Worm (Caenorhabditis elegans) whole organism, L1 larva: ENCODE data around the gene popl-5.

ENCODE experiments used
- C16A3.4 ChIP-seq: fragments of 150-350 bp; optimal IDR thresholded peaks from 2 replicates; lab custom pipeline; 2014; ENCODE audit warnings: missing biosample characterization, missing genetic modification characterization
- C34B4.2 ChIP-seq: sonication (generic microtip); optimal IDR thresholded peaks from 2 replicates; lab custom pipeline; 2017; ENCODE audit warnings: mild to moderate bottlenecking, missing genetic modification characterization, missing compliant biosample characterization
- F16B12.6 ChIP-seq: fragments of 150-350 bp; optimal IDR thresholded peaks from 2 replicates; lab custom pipeline; 2014; ENCODE audit warnings: missing biosample characterization, missing genetic modification characterization
- aha-1 ChIP-seq: fragments of 150-350 bp; optimal IDR thresholded peaks from 2 replicates; lab custom pipeline; 2014; ENCODE audit warnings: missing biosample characterization, missing genetic modification characterization
- alr-1 ChIP-seq: fragments of 200-800 bp; sonication (Bioruptor generic); optimal IDR thresholded peaks from 2 replicates; lab custom pipeline; 2018; ENCODE audit warnings: borderline replicate concordance, mild to moderate bottlenecking, missing genetic modification characterization, missing compliant biosample characterization
- aly-2 ChIP-seq: fragments of 150-350 bp; optimal IDR thresholded peaks from 2 replicates; lab custom pipeline; 2014; ENCODE audit warnings: missing biosample characterization, missing genetic modification characterization
- ama-1 ChIP-seq: fragments of 150-350 bp; optimal IDR thresholded peaks from 2 replicates; lab custom pipeline; 2014
- blmp-1 ChIP-seq: fragments of 150-350 bp; optimal IDR thresholded peaks from 2 replicates; lab custom pipeline; 2014; ENCODE audit warnings: missing biosample characterization, missing genetic modification characterization
- ceh-8 ChIP-seq: fragments of 200-800 bp; sonication (Bioruptor generic); optimal IDR thresholded peaks from 2 replicates; lab custom pipeline; 2018; ENCODE audit warnings: mild to moderate bottlenecking, missing genetic modification characterization, moderate library complexity, missing compliant biosample characterization
- ceh-82 ChIP-seq, 3 experiments: fragments of 150-350 bp in 1 of 3; sonication (generic microtip) in 2 of 3; optimal IDR thresholded peaks; 2 replicates each; lab custom pipeline; 2014 to 2017; ENCODE audit warnings: missing biosample characterization in 3 of 3, missing genetic modification characterization in 3 of 3
- ceh-88 ChIP-seq: fragments of 200-800 bp; sonication (Bioruptor generic); IDR thresholded peaks from 2 replicates; pipeline ENCODE4 v1.3.6; 2022; ENCODE audit warnings: missing genetic modification characterization, missing compliant biosample characterization
- ceh-90 ChIP-seq: sonication (generic microtip); optimal IDR thresholded peaks from 2 replicates; lab custom pipeline; 2016; ENCODE audit warnings: missing genetic modification characterization, missing compliant biosample characterization
- ces-1 ChIP-seq: fragments of 150-350 bp; optimal IDR thresholded peaks from 2 replicates; lab custom pipeline; 2014; ENCODE audit warnings: missing biosample characterization, missing genetic modification reagents, missing genetic modification characterization
- dpl-1 ChIP-seq, 3 experiments: fragments of 150-350 bp in 2 of 3; sonication (generic microtip) in 1 of 3; optimal IDR thresholded peaks; 2 replicates each; lab custom pipeline; 2014 to 2017; ENCODE audit warnings: missing biosample characterization in 3 of 3, missing genetic modification characterization in 3 of 3, missing genetic modification reagents in 3 of 3
- efl-1 ChIP-seq, 4 experiments: fragments of 150-350 bp; optimal IDR thresholded peaks in 3 of 4; peaks in 1 of 4; 1 replicate in 1 of 4; 2 replicates in 3 of 4; lab custom pipeline; 2014; ENCODE audit warnings: missing biosample characterization in 2 of 4, missing genetic modification characterization in 2 of 4, missing genetic modification reagents in 2 of 4
- elt-2 ChIP-seq: sonication (generic microtip); optimal IDR thresholded peaks from 2 replicates; lab custom pipeline; 2016; ENCODE audit warnings: missing genetic modification characterization, mild to moderate bottlenecking, inconsistent platforms, missing compliant biosample characterization, missing genetic modification reagents
- ets-5 ChIP-seq: fragments of 200-800 bp; sonication (Bioruptor generic); IDR thresholded peaks from 2 replicates; pipeline ENCODE4 v1.3.6; 2022; ENCODE audit warnings: missing genetic modification characterization, missing compliant biosample characterization
- grh-1 ChIP-seq: fragments of 200-800 bp; sonication (Bioruptor generic); IDR thresholded peaks from 2 replicates; pipeline ENCODE4 v1.3.6; 2022; ENCODE audit warnings: missing genetic modification reagents, missing genetic modification characterization, missing compliant biosample characterization
- hlh-4 ChIP-seq: sonication (generic microtip); optimal IDR thresholded peaks from 2 replicates; lab custom pipeline; 2016; ENCODE audit warnings: mild to moderate bottlenecking, missing genetic modification characterization, missing compliant biosample characterization
- lin-14 ChIP-seq: fragments of 200-800 bp; sonication (Bioruptor generic); optimal IDR thresholded peaks from 2 replicates; lab custom pipeline; 2018; ENCODE audit warnings: mild to moderate bottlenecking, missing genetic modification characterization, moderate library complexity, missing compliant biosample characterization
- lin-15B ChIP-seq: fragments of 150-350 bp; sonication (generic microtip); optimal IDR thresholded peaks from 3 replicates; lab custom pipeline; 2014; ENCODE audit warnings: missing biosample characterization, missing genetic modification characterization
- lin-35 ChIP-seq, 2 experiments: fragments of 150-350 bp; optimal IDR thresholded peaks; 2 replicates each; lab custom pipeline; 2014; ENCODE audit warnings: missing biosample characterization in 2 of 2, missing genetic modification characterization in 2 of 2, missing genetic modification reagents in 2 of 2
- lsy-2 ChIP-seq, 2 experiments: fragments of 150-350 bp; optimal IDR thresholded peaks; 2 replicates each; lab custom pipeline; 2014; ENCODE audit warnings: missing biosample characterization in 2 of 2, missing genetic modification characterization in 2 of 2
- mab-9 ChIP-seq: fragments of 200-800 bp; sonication (Bioruptor generic); IDR thresholded peaks from 2 replicates; pipeline ENCODE4 v1.3.6; 2022; ENCODE audit warnings: missing genetic modification reagents, missing genetic modification characterization, missing compliant biosample characterization
- nhr-20 ChIP-seq: sonication (generic microtip); optimal IDR thresholded peaks from 2 replicates; lab custom pipeline; 2016; ENCODE audit warnings: mild to moderate bottlenecking, missing genetic modification characterization, missing compliant biosample characterization
- nhr-28 ChIP-seq: fragments of 150-350 bp; optimal IDR thresholded peaks from 2 replicates; lab custom pipeline; 2014; ENCODE audit warnings: missing biosample characterization, missing genetic modification characterization
- nhr-47 ChIP-seq: sonication (generic microtip); optimal IDR thresholded peaks from 2 replicates; lab custom pipeline; 2016; ENCODE audit warnings: mild to moderate bottlenecking, missing genetic modification characterization, moderate library complexity, missing compliant biosample characterization
- nhr-76 ChIP-seq: sonication (generic microtip); optimal IDR thresholded peaks from 2 replicates; lab custom pipeline; 2017; ENCODE audit warnings: missing biosample characterization, missing genetic modification characterization
- skn-1 ChIP-seq: fragments of 150-350 bp; optimal IDR thresholded peaks from 2 replicates; lab custom pipeline; 2014; ENCODE audit warnings: missing biosample characterization, missing genetic modification characterization
- snu-23 ChIP-seq: sonication (generic microtip); optimal IDR thresholded peaks from 2 replicates; lab custom pipeline; 2016; ENCODE audit warnings: missing genetic modification characterization, missing compliant biosample characterization
- unc-30 ChIP-seq: sonication (generic microtip); optimal IDR thresholded peaks from 2 replicates; lab custom pipeline; 2017; ENCODE audit warnings: missing biosample characterization, missing genetic modification characterization
- unc-62 ChIP-seq: fragments of 150-350 bp; optimal IDR thresholded peaks from 2 replicates; lab custom pipeline; 2014; ENCODE audit warnings: missing biosample characterization, missing genetic modification reagents, missing genetic modification characterization
- unc-86 ChIP-seq: sonication (generic microtip); optimal IDR thresholded peaks from 2 replicates; lab custom pipeline; 2016; ENCODE audit warnings: missing genetic modification characterization, missing compliant biosample characterization
- vab-15 ChIP-seq: sonication (generic microtip); optimal IDR thresholded peaks from 2 replicates; lab custom pipeline; 2017; ENCODE audit warnings: missing genotype, mild to moderate bottlenecking, missing genetic modification characterization, missing compliant biosample characterization
- xbp-1 ChIP-seq: sonication (generic microtip); optimal IDR thresholded peaks from 2 replicates; lab custom pipeline; 2016; ENCODE audit warnings: missing genetic modification characterization, missing compliant biosample characterization
- zip-4 ChIP-seq: fragments of 200-800 bp; sonication (Bioruptor generic); optimal IDR thresholded peaks from 2 replicates; lab custom pipeline; 2018; ENCODE audit warnings: mild to moderate bottlenecking, missing genetic modification characterization, moderate library complexity, missing compliant biosample characterization
- ztf-11 ChIP-seq, 2 experiments: sonication (generic microtip); optimal IDR thresholded peaks; 2 replicates each; lab custom pipeline; 2016 to 2017; ENCODE audit warnings: missing genetic modification characterization in 2 of 2, missing biosample characterization in 1 of 2, missing compliant biosample characterization in 1 of 2

Gene popl-5

ce11 chrIII:11508816-11509215, 21.7 kb upstream of the popl-5 start, which contains the start of gene Y66D12A.19:
Y66D12A.19 (plus strand) TSS chrIII:11509081.
- no peak for TF ChIP-seq lsy-2 (tag; optimal IDR thresholded peaks at IDR 0.05; lab: Kevin White, UChicago)
- TF ChIP-seq nhr-47 (tag; lab: Kevin White, UChicago): no peak
- TF ChIP-seq ces-1: no peak
- TF ChIP-seq ama-1 (lab: Kevin White, UChicago): no peak
- no peak for TF ChIP-seq aha-1 (tag; lab: Kevin White, UChicago)
- TF ChIP-seq unc-30 (tag; lab: Kevin White, UChicago): no peak
- no peak for TF ChIP-seq xbp-1 (tag; lab: Kevin White, UChicago)
- no peak for TF ChIP-seq ceh-90 (tag; lab: Kevin White, UChicago)
- TF ChIP-seq nhr-28 (tag; lab: Kevin White, UChicago): no peak
- TF ChIP-seq lin-14: no peak
- no peak for TF ChIP-seq unc-86 (tag; lab: Kevin White, UChicago)
- no peak for TF ChIP-seq hlh-4
- no peak for TF ChIP-seq C34B4.2 (tag; lab: Kevin White, UChicago)
- TF ChIP-seq unc-62: no peak
- no peak for TF ChIP-seq dpl-1 (GFP tag; optimal IDR thresholded peaks at IDR 0.05; lab: Kevin White, UChicago)
- no peak for TF ChIP-seq blmp-1 (tag; lab: Kevin White, UChicago)
- TF ChIP-seq snu-23 (GFP tag; lab: Kevin White, UChicago): no peak
- no peak for TF ChIP-seq elt-2 (tag; lab: Kevin White, UChicago)
- no peak for TF ChIP-seq zip-4 (GFP tag; lab: Kevin White, UChicago)
- TF ChIP-seq ceh-88 (GFP tag; lab: Robert Waterston, UW): no peak

- TF ChIP-seq unc-62: no peak
- no peak for TF ChIP-seq vab-15 (tag; lab: Kevin White, UChicago)
- no peak for TF ChIP-seq ceh-8 (GFP tag; lab: Kevin White, UChicago)
- peak; percentile 95 for TF ChIP-seq alr-1
- TF ChIP-seq grh-1 (GFP tag; lab: Robert Waterston, UW): no peak
- no peak for TF ChIP-seq ets-5
- TF ChIP-seq C34B4.2 (tag; lab: Kevin White, UChicago): no peak
Observed at ce11 chrIII:11505621-11506020, 18.5 kb upstream of the popl-5 start.

- peak; percentile 52 for TF ChIP-seq F16B12.6 (tag; lab: Kevin White, UChicago)
- peak; percentile 57 to 70 for TF ChIP-seq efl-1 (optimal IDR thresholded peaks at IDR 0.05; lab: Kevin White, UChicago)
- TF ChIP-seq efl-1 (GFP tag; optimal IDR thresholded peaks at IDR 0.05 in 1 of 2; lab: Kevin White, UChicago): peak; percentile 54 to 91
- no peak for TF ChIP-seq nhr-20 (tag; lab: Kevin White, UChicago)
- peak; percentile 7 for TF ChIP-seq C16A3.4 (tag; lab: Kevin White, UChicago)
- no peak for TF ChIP-seq C34B4.2 (tag; lab: Kevin White, UChicago)
- peak; percentile 50 to 55 for TF ChIP-seq lin-35 (GFP tag; optimal IDR thresholded peaks at IDR 0.05; lab: Kevin White, UChicago)
- no peak for TF ChIP-seq mab-9 (GFP tag; lab: Robert Waterston, UW)
- TF ChIP-seq dpl-1 (GFP tag; optimal IDR thresholded peaks at IDR 0.05; lab: Kevin White, UChicago): peak; percentile 28 to 68 (median 49)
- TF ChIP-seq ztf-11 (tag; optimal IDR thresholded peaks at IDR 0.05; lab: Kevin White, UChicago): no peak
- TF ChIP-seq lin-15B (tag; lab: Kevin White, UChicago): peak; percentile 56
- peak in 1 of 3 experiments; percentile 12 for TF ChIP-seq ceh-82 (tag; optimal IDR thresholded peaks at IDR 0.05; lab: Kevin White, UChicago)
- TF ChIP-seq aly-2 (tag; lab: Kevin White, UChicago): no peak
- TF ChIP-seq lin-14: no peak
- TF ChIP-seq unc-86 (tag; lab: Kevin White, UChicago): no peak
- peak in 1 of 2 experiments; percentile 67 for TF ChIP-seq lsy-2 (tag; optimal IDR thresholded peaks at IDR 0.05; lab: Kevin White, UChicago)
- TF ChIP-seq skn-1: peak; percentile 28
- TF ChIP-seq nhr-76 (tag; lab: Kevin White, UChicago): no peak
- peak; percentile 30 for TF ChIP-seq blmp-1 (tag; lab: Kevin White, UChicago)
Observed at ce11 chrIII:11505213-11505612, 18.1 kb upstream of the popl-5 start, which contains the start of the genes Y66D12A.21 and spe-6. Y66D12A.21 (minus strand) TSS chrIII:11505302. spe-6 (plus strand) TSS chrIII:11505488.
